Fruit fly (Drosophila melanogaster) whole organism, embryonic: ENCODE measurements around the gene qtc.

Experiments
- Atf6 ChIP-seq: fragments of 200-800 bp; sonication (Bioruptor generic); IDR thresholded peaks from 2 replicates; pipeline ENCODE4 v1.3.6; 2022; ENCODE audit warnings: missing biosample characterization, missing genetic modification characterization
- CG10543 ChIP-seq: fragments of 200-800 bp; sonication (Bioruptor generic); optimal IDR thresholded peaks from 3 replicates; lab custom pipeline; 2017; ENCODE audit warnings: missing biosample characterization, mild to moderate bottlenecking, missing genetic modification characterization, moderate library complexity
- CG11696 ChIP-seq: fragments of 200-800 bp; sonication (Bioruptor generic); IDR thresholded peaks from 2 replicates; pipeline ENCODE4 v1.3.6; 2022; ENCODE audit warnings: missing biosample characterization, missing genetic modification characterization
- CG13624 ChIP-seq: fragments of 200-800 bp; sonication (Bioruptor generic); optimal IDR thresholded peaks from 2 replicates; lab custom pipeline; 2016; ENCODE audit warnings: missing biosample characterization, missing genetic modification characterization
- CG16863 ChIP-seq: fragments of 200-800 bp; sonication (Bioruptor generic); optimal IDR thresholded peaks from 3 replicates; lab custom pipeline; 2016; ENCODE audit warnings: missing biosample characterization, missing genetic modification characterization
- CG17186 ChIP-seq: fragments of 200-800 bp; sonication (Bioruptor generic); optimal IDR thresholded peaks from 3 replicates; lab custom pipeline; 2017; ENCODE audit warnings: missing biosample characterization, missing genetic modification reagents, missing genetic modification characterization
- CG17568 ChIP-seq: fragments of 200-800 bp; sonication (Bioruptor generic); optimal IDR thresholded peaks from 2 replicates; lab custom pipeline; 2018; ENCODE audit warnings: missing biosample characterization, mild to moderate bottlenecking, missing genetic modification characterization, moderate library complexity
- CG18599 ChIP-seq: fragments of 200-800 bp; sonication (Bioruptor generic); optimal IDR thresholded peaks from 3 replicates; lab custom pipeline; 2017; ENCODE audit warnings: missing biosample characterization, missing genetic modification characterization, mild to moderate bottlenecking, moderate library complexity, missing genetic modification reagents
- CG3163 ChIP-seq: fragments of 200-800 bp; sonication (Bioruptor generic); optimal IDR thresholded peaks from 3 replicates; lab custom pipeline; 2016; ENCODE audit warnings: missing biosample characterization, missing genetic modification characterization
- CG3407 ChIP-seq: fragments of 200-800 bp; sonication (Bioruptor generic); optimal IDR thresholded peaks from 2 replicates; lab custom pipeline; 2018; ENCODE audit warnings: missing biosample characterization, mild to moderate bottlenecking, missing genetic modification characterization
- CG34376 ChIP-seq: fragments of 200-800 bp; sonication (Bioruptor generic); optimal IDR thresholded peaks from 2 replicates; lab custom pipeline; 2018; ENCODE audit warnings: missing biosample characterization, mild to moderate bottlenecking, missing genetic modification characterization
- CG4328 ChIP-seq: fragments of 200-800 bp; sonication (Bioruptor generic); optimal IDR thresholded peaks from 3 replicates; lab custom pipeline; 2017; ENCODE audit warnings: missing biosample characterization, missing genetic modification reagents, missing genetic modification characterization
- CG4854 ChIP-seq: fragments of 200-800 bp; sonication (Bioruptor generic); optimal IDR thresholded peaks from 2 replicates; lab custom pipeline; 2016; ENCODE audit warnings: missing biosample characterization, missing genetic modification characterization, inconsistent platforms
- CG6175 ChIP-seq: fragments of 200-800 bp; sonication (Bioruptor generic); IDR thresholded peaks from 3 replicates; pipeline ENCODE4 v1.3.6; 2022; ENCODE audit warnings: missing biosample characterization, missing genetic modification characterization
- CG6654 ChIP-seq: fragments of 200-800 bp; sonication (Bioruptor generic); optimal IDR thresholded peaks from 2 replicates; lab custom pipeline; 2017; ENCODE audit warnings: missing biosample characterization, mild to moderate bottlenecking, missing genetic modification characterization
- CG9817 ChIP-seq: fragments of 200-800 bp; sonication (Bioruptor generic); optimal IDR thresholded peaks from 2 replicates; lab custom pipeline; 2018; ENCODE audit warnings: missing biosample characterization, mild to moderate bottlenecking, missing genetic modification characterization, moderate library complexity
- Deaf1 ChIP-seq: fragments of 200-800 bp; optimal IDR thresholded peaks from 3 replicates; lab custom pipeline; 2019; ENCODE audit warnings: missing biosample characterization, mild to moderate bottlenecking, missing genetic modification characterization, moderate library complexity
- Hmx ChIP-seq: fragments of 200-800 bp; sonication (Bioruptor generic); optimal IDR thresholded peaks from 2 replicates; lab custom pipeline; 2016; ENCODE audit warnings: missing biosample characterization, missing genetic modification characterization
- Jarid2 ChIP-seq: fragments of 200-800 bp; sonication (Bioruptor generic); optimal IDR thresholded peaks from 3 replicates; lab custom pipeline; 2017; ENCODE audit warnings: mild to moderate bottlenecking, missing biosample characterization, missing genetic modification reagents, missing genetic modification characterization
- Med ChIP-seq: fragments of 200-800 bp; sonication (Bioruptor generic); peaks from one replicate; lab custom pipeline; 2016; ENCODE audit warnings: missing biosample characterization, missing genetic modification characterization, mild to moderate bottlenecking, inconsistent platforms, moderate library complexity
- NFAT ChIP-seq: fragments of 200-800 bp; sonication (Bioruptor generic); IDR thresholded peaks from 2 replicates; pipeline ENCODE4 v1.3.6; 2022; ENCODE audit warnings: missing biosample characterization, missing genetic modification characterization
- Nf-YB ChIP-seq: fragments of 200-800 bp; sonication (Bioruptor generic); optimal IDR thresholded peaks from 3 replicates; lab custom pipeline; 2019; ENCODE audit warnings: missing biosample characterization, mild to moderate bottlenecking, missing genetic modification characterization, moderate library complexity
- Nf-YC ChIP-seq: fragments of 200-800 bp; optimal IDR thresholded peaks from 3 replicates; lab custom pipeline; 2019; ENCODE audit warnings: missing biosample characterization, mild to moderate bottlenecking, missing genetic modification characterization, moderate library complexity
- NfI ChIP-seq: fragments of 200-800 bp; sonication (Bioruptor generic); optimal IDR thresholded peaks from 3 replicates; lab custom pipeline; 2018; ENCODE audit warnings: missing biosample characterization, mild to moderate bottlenecking, missing genetic modification characterization, moderate library complexity
- Optix ChIP-seq: fragments of 200-800 bp; sonication (Bioruptor generic); IDR thresholded peaks from 3 replicates; pipeline ENCODE4 v1.3.6; 2022; ENCODE audit warnings: missing biosample characterization, missing genetic modification characterization
- Pdp1 ChIP-seq, 2 experiments: fragments of 200-800 bp; sonication (Bioruptor generic); optimal IDR thresholded peaks; 3 replicates each; lab custom pipeline; 2016; ENCODE audit warnings: missing biosample characterization in 2 of 2, missing genetic modification characterization in 2 of 2, mild to moderate bottlenecking in 1 of 2, moderate library complexity in 1 of 2
- Trl ChIP-seq, 3 experiments: fragments of >200 bp in 2 of 3; fragments of 200-800 bp in 1 of 3; sonication (Bioruptor generic) in 1 of 3; optimal IDR thresholded peaks; 2 replicates in 1 of 3; 3 replicates in 2 of 3; lab custom pipeline; 2016 to 2017; ENCODE audit warnings: missing biosample characterization in 1 of 3, missing genetic modification characterization in 1 of 3
- aop ChIP-seq: fragments of 200-800 bp; sonication (Bioruptor generic); IDR thresholded peaks from 2 replicates; pipeline ENCODE4 v1.3.6; 2022; ENCODE audit warnings: missing biosample characterization, missing genetic modification characterization
- btn ChIP-seq: fragments of 200-800 bp; sonication (Bioruptor generic); optimal IDR thresholded peaks from 2 replicates; lab custom pipeline; 2016; ENCODE audit warnings: missing biosample characterization, missing genetic modification characterization
- cad ChIP-seq: fragments of >200 bp; optimal IDR thresholded peaks from 2 replicates; lab custom pipeline; 2017; ENCODE audit warnings: missing biosample characterization, missing genetic modification characterization
- cg ChIP-seq: fragments of 200-800 bp; sonication (Bioruptor generic); optimal IDR thresholded peaks from 3 replicates; lab custom pipeline; 2019; ENCODE audit warnings: missing biosample characterization, mild to moderate bottlenecking, missing genetic modification characterization, moderate library complexity
- chinmo ChIP-seq: fragments of 200-800 bp; sonication (Bioruptor generic); IDR thresholded peaks from 4 replicates; pipeline ENCODE4 v1.3.6; 2022; ENCODE audit warnings: missing biosample characterization, missing genetic modification characterization; ENCODE audit not compliant: partially characterized antibody
- crol ChIP-seq: fragments of 200-800 bp; sonication (Bioruptor generic); IDR thresholded peaks from 2 replicates; pipeline ENCODE4 v1.3.6; 2022; ENCODE audit warnings: missing biosample characterization, missing genetic modification characterization
- cwo ChIP-seq: fragments of 200-800 bp; sonication (Bioruptor generic); optimal IDR thresholded peaks from 3 replicates; lab custom pipeline; 2017; ENCODE audit warnings: missing biosample characterization, missing genetic modification characterization, mild to moderate bottlenecking, moderate library complexity, missing genetic modification reagents
- fru ChIP-seq: fragments of >200 bp; optimal IDR thresholded peaks from 2 replicates; lab custom pipeline; 2017
- ftz-f1 ChIP-seq: fragments of 200-800 bp; sonication (Bioruptor generic); optimal IDR thresholded peaks from 2 replicates; lab custom pipeline; 2016; ENCODE audit warnings: missing biosample characterization, missing genetic modification characterization
- gsb-n ChIP-seq: fragments of 200-800 bp; sonication (Bioruptor generic); optimal IDR thresholded peaks from 3 replicates; lab custom pipeline; 2018; ENCODE audit warnings: missing biosample characterization, mild to moderate bottlenecking, missing genetic modification characterization
- pho ChIP-seq: fragments of 200-800 bp; sonication (Bioruptor generic); optimal IDR thresholded peaks from 2 replicates; lab custom pipeline; 2016; ENCODE audit warnings: missing biosample characterization, missing genetic modification characterization
- slbo ChIP-seq: fragments of 200-800 bp; sonication (Bioruptor generic); IDR thresholded peaks from 2 replicates; pipeline ENCODE4 v1.3.6; 2022; ENCODE audit warnings: missing biosample characterization, missing genetic modification characterization
- sug ChIP-seq: fragments of 200-800 bp; optimal IDR thresholded peaks from 2 replicates; lab custom pipeline; 2019; ENCODE audit warnings: missing biosample characterization, mild to moderate bottlenecking, missing genetic modification characterization, moderate library complexity
- zen ChIP-seq: fragments of 200-800 bp; sonication (Bioruptor generic); optimal IDR thresholded peaks from 3 replicates; lab custom pipeline; 2018; ENCODE audit warnings: missing biosample characterization, mild to moderate bottlenecking, missing genetic modification characterization, moderate library complexity

Gene qtc

DNA sequence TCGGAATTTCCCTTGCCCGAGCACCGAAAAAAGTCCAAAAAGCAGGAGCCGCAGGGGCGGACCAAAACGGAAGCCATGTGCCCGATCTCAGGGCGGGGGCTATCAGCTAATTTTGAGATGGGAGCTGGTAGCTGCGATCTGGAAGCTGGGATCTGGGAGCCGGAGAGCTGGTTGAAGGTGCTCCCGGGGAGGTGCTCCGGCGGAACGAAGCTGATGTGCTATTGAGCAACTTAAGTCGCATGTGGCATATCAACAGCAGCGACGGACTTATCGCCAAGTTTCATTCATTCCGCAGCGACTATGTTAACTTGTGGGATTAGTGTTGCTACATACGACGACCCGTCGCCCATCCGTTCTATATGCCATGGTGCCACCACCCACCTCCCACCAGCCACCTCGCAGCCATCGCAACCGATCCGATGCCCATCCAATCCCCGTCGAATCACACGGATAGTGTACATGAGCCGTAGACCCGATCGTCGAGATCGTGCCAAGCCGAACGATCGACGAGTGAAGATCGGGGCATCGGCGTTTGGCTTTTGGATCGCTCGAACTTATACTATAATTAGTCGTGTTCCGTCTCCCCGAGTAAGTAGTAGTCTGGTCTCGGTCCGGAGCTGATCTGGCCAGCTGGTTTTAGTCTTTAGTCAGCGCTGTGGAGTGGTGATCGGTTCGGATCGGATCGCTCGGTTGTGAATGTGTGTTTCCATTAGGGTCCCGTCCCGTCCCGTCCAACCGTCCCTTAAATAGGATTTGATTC is 31.4 kb upstream of the qtc start, which contains the start of gene Col4a1:
Gene Col4a1, plus strand, starts transcription at position 561 of the 760 bp plus-strand sequence.
- TF ChIP-seq ftz-f1 (GFP tag; lab: Kevin White, UChicago), result peak; percentile 45
- TF ChIP-seq sug (tag; lab: Kevin White, UChicago), result peak; percentile 90
- 0 out of 2 replicates have a peak, but pooled peaks have one; percentile 8 for TF ChIP-seq NFAT (GFP tag; lab: Robert Waterston, UW)
- TF ChIP-seq crol (GFP tag; lab: Robert Waterston, UW), result peak; percentile 63
- TF ChIP-seq Pdp1 (GFP tag; optimal IDR thresholded peaks at IDR 0.05; lab: Kevin White, UChicago), result peak in 1 of 2 experiments; percentile 20
- no peak for TF ChIP-seq CG13624
- no peak for TF ChIP-seq CG17568
- peak; percentile 51 for TF ChIP-seq Nf-YC
- peak; percentile 55 for TF ChIP-seq Nf-YB (GFP tag; lab: Kevin White, UChicago)
- 0 out of 4 replicates have a peak, but pooled peaks have one; percentile 37 for TF ChIP-seq chinmo
- peak; percentile 48; the same call in 1 of the 3 replicates for TF ChIP-seq CG6175 (GFP tag; lab: Robert Waterston, UW)
- TF ChIP-seq Atf6 (GFP tag; lab: Robert Waterston, UW), result no peak
- TF ChIP-seq slbo (GFP tag; lab: Robert Waterston, UW), result peak; percentile 26; the same call in 1 of the 2 replicates
- TF ChIP-seq Med (GFP tag; lab: Kevin White, UChicago), result peak; percentile 61
- no peak for TF ChIP-seq NfI (GFP tag; lab: Kevin White, UChicago)
- TF ChIP-seq CG9817 (tag; lab: Kevin White, UChicago), result no peak
- TF ChIP-seq CG18599 (GFP tag; lab: Kevin White, UChicago), result peak; percentile 11
- TF ChIP-seq CG11696 (GFP tag; lab: Robert Waterston, UW), result no peak
- peak; percentile 97 for TF ChIP-seq CG34376 (GFP tag; lab: Kevin White, UChicago)
- no peak for TF ChIP-seq gsb-n
- no peak for TF ChIP-seq fru (lab: Kevin White, UChicago)
- 0 out of 3 replicates have a peak, but pooled peaks have one; percentile 22 for TF ChIP-seq Optix (GFP tag; lab: Robert Waterston, UW)
- TF ChIP-seq cg (GFP tag; lab: Kevin White, UChicago), result peak; percentile 14
- no peak for TF ChIP-seq aop (GFP tag; lab: Robert Waterston, UW)
- peak; percentile 80 for TF ChIP-seq CG10543 (GFP tag; lab: Kevin White, UChicago)
- TF ChIP-seq CG17186, result no peak
- TF ChIP-seq Jarid2 (GFP tag; lab: Kevin White, UChicago), result peak; percentile 51
- TF ChIP-seq Deaf1, result peak; percentile 97
- TF ChIP-seq cwo (GFP tag; lab: Kevin White, UChicago), result peak; percentile 30

DNA sequence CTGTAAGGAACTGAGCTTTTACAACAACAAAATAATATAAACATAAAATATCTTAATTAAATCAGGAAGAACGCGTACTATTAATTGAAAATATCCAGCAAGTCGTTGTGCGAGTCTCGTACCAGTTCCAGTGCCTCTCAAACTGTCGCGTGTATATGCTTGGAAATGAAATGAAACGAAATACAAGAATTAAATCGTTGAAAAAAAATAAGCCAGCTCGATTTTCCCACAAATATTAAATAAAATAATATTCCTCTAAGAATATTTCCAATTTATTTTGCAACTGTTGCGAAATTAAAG is 30.9 kb upstream of the qtc start:
- TF ChIP-seq Hmx (GFP tag; lab: Kevin White, UChicago), result no peak
- peak; percentile 55 for TF ChIP-seq cad (GFP tag; lab: Kevin White, UChicago)
- peak; percentile 74 for TF ChIP-seq CG6654 (GFP tag; lab: Kevin White, UChicago)
- TF ChIP-seq, all 482 proteins: peak for 2

dm6 chr2L:5030535-5030934 is 30.1 kb upstream of the qtc start:
- peak in 1 of 2 experiments; percentile 26 for TF ChIP-seq Trl (optimal IDR thresholded peaks at IDR 0.05; lab: Kevin White, UChicago)
- TF ChIP-seq Trl (GFP tag; optimal IDR thresholded peaks at IDR 0.05; lab: Kevin White, UChicago), result no peak
- TF ChIP-seq pho (GFP tag; lab: Kevin White, UChicago), result no peak
- no peak for TF ChIP-seq CG3407 (GFP tag; lab: Kevin White, UChicago)
- TF ChIP-seq CG3163, result peak; percentile 49
- no peak for TF ChIP-seq CG4854 (GFP tag; lab: Kevin White, UChicago)
- TF ChIP-seq zen, result no peak
- TF ChIP-seq CG4328 (GFP tag; lab: Kevin White, UChicago), result no peak
- TF ChIP-seq cad (GFP tag; lab: Kevin White, UChicago), result no peak
- TF ChIP-seq btn (GFP tag; lab: Kevin White, UChicago), result no peak
- TF ChIP-seq CG16863 (GFP tag; lab: Kevin White, UChicago), result no peak
